Worm (Caenorhabditis elegans) whole organism, L1 larva: ENCODE data around the gene srt-47.

Experiments
- C04F5.9 ChIP-seq: sonication (generic microtip); optimal IDR thresholded peaks from 2 replicates; lab custom pipeline; 2016; ENCODE audit warnings: missing genetic modification characterization, missing compliant biosample characterization
- F16B12.6 ChIP-seq: fragments of 150-350 bp; optimal IDR thresholded peaks from 2 replicates; lab custom pipeline; 2014; ENCODE audit warnings: missing biosample characterization, missing genetic modification characterization
- Y116A8C.19 ChIP-seq: sonication (generic microtip); optimal IDR thresholded peaks from 2 replicates; lab custom pipeline; 2016; ENCODE audit warnings: missing compliant biosample characterization, missing genetic modification characterization, borderline replicate concordance
- aha-1 ChIP-seq: fragments of 150-350 bp; optimal IDR thresholded peaks from 2 replicates; lab custom pipeline; 2014; ENCODE audit warnings: missing biosample characterization, missing genetic modification characterization
- blmp-1 ChIP-seq: fragments of 150-350 bp; optimal IDR thresholded peaks from 2 replicates; lab custom pipeline; 2014; ENCODE audit warnings: missing biosample characterization, missing genetic modification characterization
- ceh-82 ChIP-seq, 3 experiments: fragments of 150-350 bp in 1 of 3; sonication (generic microtip) in 2 of 3; optimal IDR thresholded peaks; 2 replicates each; lab custom pipeline; 2014 to 2017; ENCODE audit warnings: missing biosample characterization in 3 of 3, missing genetic modification characterization in 3 of 3
- dpl-1 ChIP-seq, 3 experiments: fragments of 150-350 bp in 2 of 3; sonication (generic microtip) in 1 of 3; optimal IDR thresholded peaks; 2 replicates each; lab custom pipeline; 2014 to 2017; ENCODE audit warnings: missing biosample characterization in 3 of 3, missing genetic modification characterization in 3 of 3, missing genetic modification reagents in 3 of 3
- efl-1 ChIP-seq, 4 experiments: fragments of 150-350 bp; optimal IDR thresholded peaks in 3 of 4; peaks in 1 of 4; 1 replicate in 1 of 4; 2 replicates in 3 of 4; lab custom pipeline; 2014; ENCODE audit warnings: missing biosample characterization in 2 of 4, missing genetic modification characterization in 2 of 4, missing genetic modification reagents in 2 of 4
- efl-3 ChIP-seq: fragments of 200-800 bp; sonication (Bioruptor generic); optimal IDR thresholded peaks from 2 replicates; lab custom pipeline; 2018; ENCODE audit warnings: mild to moderate bottlenecking, missing genetic modification characterization, missing compliant biosample characterization
- egl-13 ChIP-seq: sonication (generic microtip); optimal IDR thresholded peaks from 2 replicates; lab custom pipeline; 2016; ENCODE audit warnings: missing genotype, missing genetic modification reagents, missing genetic modification characterization, missing compliant biosample characterization
- egl-27 ChIP-seq, 2 experiments: fragments of 150-350 bp in 1 of 2; sonication (generic microtip); optimal IDR thresholded peaks; 3 replicates each; lab custom pipeline; 2017 to 2018; ENCODE audit warnings: missing biosample characterization in 2 of 2, missing genetic modification characterization in 2 of 2, missing genetic modification reagents in 2 of 2
- elt-2 ChIP-seq: sonication (generic microtip); optimal IDR thresholded peaks from 2 replicates; lab custom pipeline; 2016; ENCODE audit warnings: missing genetic modification characterization, mild to moderate bottlenecking, inconsistent platforms, missing compliant biosample characterization, missing genetic modification reagents
- elt-3 ChIP-seq, 6 experiments: fragments of 150-350 bp in 1 of 6; sonication (generic microtip); optimal IDR thresholded peaks; 2 replicates each; lab custom pipeline; 2017 to 2018; ENCODE audit warnings: missing biosample characterization in 6 of 6, missing genetic modification characterization in 6 of 6, inconsistent platforms in 1 of 6
- ets-5 ChIP-seq: fragments of 200-800 bp; sonication (Bioruptor generic); IDR thresholded peaks from 2 replicates; pipeline ENCODE4 v1.3.6; 2022; ENCODE audit warnings: missing genetic modification characterization, missing compliant biosample characterization
- fos-1 ChIP-seq: fragments of 150-350 bp; optimal IDR thresholded peaks from 2 replicates; lab custom pipeline; 2014; ENCODE audit warnings: missing biosample characterization, missing genetic modification characterization
- grh-1 ChIP-seq: fragments of 200-800 bp; sonication (Bioruptor generic); IDR thresholded peaks from 2 replicates; pipeline ENCODE4 v1.3.6; 2022; ENCODE audit warnings: missing genetic modification reagents, missing genetic modification characterization, missing compliant biosample characterization
- hlh-17 ChIP-seq: fragments of 200-800 bp; sonication (Bioruptor generic); optimal IDR thresholded peaks from 2 replicates; lab custom pipeline; 2018; ENCODE audit warnings: missing genetic modification characterization, mild to moderate bottlenecking, missing compliant biosample characterization, moderate library complexity, borderline replicate concordance
- hlh-4 ChIP-seq: sonication (generic microtip); optimal IDR thresholded peaks from 2 replicates; lab custom pipeline; 2016; ENCODE audit warnings: mild to moderate bottlenecking, missing genetic modification characterization, missing compliant biosample characterization
- jun-1 ChIP-seq: fragments of 150-350 bp; optimal IDR thresholded peaks from 2 replicates; lab custom pipeline; 2014; ENCODE audit warnings: missing biosample characterization, missing genetic modification reagents, missing genetic modification characterization
- lin-35 ChIP-seq, 2 experiments: fragments of 150-350 bp; optimal IDR thresholded peaks; 2 replicates each; lab custom pipeline; 2014; ENCODE audit warnings: missing biosample characterization in 2 of 2, missing genetic modification characterization in 2 of 2, missing genetic modification reagents in 2 of 2
- lin-39 ChIP-seq: fragments of 150-350 bp; optimal IDR thresholded peaks from 2 replicates; lab custom pipeline; 2014; ENCODE audit warnings: missing biosample characterization, missing genetic modification reagents, missing genetic modification characterization
- lir-3 ChIP-seq: sonication (generic microtip); optimal IDR thresholded peaks from 2 replicates; lab custom pipeline; 2016; ENCODE audit warnings: mild to moderate bottlenecking, missing genetic modification characterization, moderate library complexity, missing compliant biosample characterization; ENCODE audit not compliant: poor library complexity
- lsy-2 ChIP-seq, 2 experiments: fragments of 150-350 bp; optimal IDR thresholded peaks; 2 replicates each; lab custom pipeline; 2014; ENCODE audit warnings: missing biosample characterization in 2 of 2, missing genetic modification characterization in 2 of 2
- mef-2 ChIP-seq: fragments of 150-350 bp; optimal IDR thresholded peaks from 2 replicates; lab custom pipeline; 2014; ENCODE audit warnings: missing biosample characterization, missing genetic modification characterization
- mep-1 ChIP-seq: fragments of 150-350 bp; optimal IDR thresholded peaks from 2 replicates; lab custom pipeline; 2014; ENCODE audit warnings: missing biosample characterization, missing genetic modification characterization
- nhr-11 ChIP-seq: fragments of 150-350 bp; optimal IDR thresholded peaks from 2 replicates; lab custom pipeline; 2014; ENCODE audit warnings: missing biosample characterization, missing genetic modification characterization
- nhr-12 ChIP-seq: sonication (generic microtip); optimal IDR thresholded peaks from 2 replicates; lab custom pipeline; 2017; ENCODE audit warnings: missing biosample characterization, missing genetic modification characterization
- nhr-237 ChIP-seq: fragments of 150-350 bp; optimal IDR thresholded peaks from 2 replicates; lab custom pipeline; 2014; ENCODE audit warnings: missing biosample characterization, missing genetic modification characterization
- nhr-47 ChIP-seq: sonication (generic microtip); optimal IDR thresholded peaks from 2 replicates; lab custom pipeline; 2016; ENCODE audit warnings: mild to moderate bottlenecking, missing genetic modification characterization, moderate library complexity, missing compliant biosample characterization
- nhr-71 ChIP-seq: sonication (generic microtip); optimal IDR thresholded peaks from 2 replicates; lab custom pipeline; 2016; ENCODE audit warnings: mild to moderate bottlenecking, missing genetic modification characterization, moderate library complexity, missing compliant biosample characterization
- nhr-77 ChIP-seq: fragments of 150-350 bp; optimal IDR thresholded peaks from 2 replicates; lab custom pipeline; 2014; ENCODE audit warnings: missing biosample characterization, missing genetic modification characterization
- nhr-84 ChIP-seq: sonication (generic microtip); optimal IDR thresholded peaks from 2 replicates; lab custom pipeline; 2017; ENCODE audit warnings: missing biosample characterization, missing genetic modification characterization
- nhr-85 ChIP-seq: sonication (generic microtip); peaks from one replicate; lab custom pipeline; 2016; ENCODE audit warnings: missing genetic modification characterization, inconsistent platforms, missing compliant biosample characterization
- pag-3 ChIP-seq: sonication (generic microtip); optimal IDR thresholded peaks from 2 replicates; lab custom pipeline; 2017; ENCODE audit warnings: missing genetic modification characterization, mild to moderate bottlenecking, missing compliant biosample characterization, antibody characterized with exemption, borderline replicate concordance; ENCODE audit not compliant: insufficient read depth
- pax-3 ChIP-seq: fragments of 200-800 bp; sonication (Bioruptor generic); optimal IDR thresholded peaks from 2 replicates; lab custom pipeline; 2018; ENCODE audit warnings: mild to moderate bottlenecking, missing genetic modification characterization, moderate library complexity, missing compliant biosample characterization
- skn-1 ChIP-seq: fragments of 150-350 bp; optimal IDR thresholded peaks from 2 replicates; lab custom pipeline; 2014; ENCODE audit warnings: missing biosample characterization, missing genetic modification characterization
- snpc-4 ChIP-seq: fragments of 150-350 bp; optimal IDR thresholded peaks from 2 replicates; lab custom pipeline; 2014; ENCODE audit warnings: missing biosample characterization, missing genetic modification characterization
- sox-4 ChIP-seq: sonication (generic microtip); optimal IDR thresholded peaks from 2 replicates; lab custom pipeline; 2016; ENCODE audit warnings: missing genetic modification characterization, missing compliant biosample characterization
- sptf-1 ChIP-seq: fragments of 150-350 bp; optimal IDR thresholded peaks from 2 replicates; lab custom pipeline; 2014; ENCODE audit warnings: missing biosample characterization, missing genetic modification characterization
- tbx-2 ChIP-seq: sonication (generic microtip); optimal IDR thresholded peaks from 2 replicates; lab custom pipeline; 2016; ENCODE audit warnings: missing genetic modification characterization, missing compliant biosample characterization
- unc-30 ChIP-seq: sonication (generic microtip); optimal IDR thresholded peaks from 2 replicates; lab custom pipeline; 2017; ENCODE audit warnings: missing biosample characterization, missing genetic modification characterization
- unc-86 ChIP-seq: sonication (generic microtip); optimal IDR thresholded peaks from 2 replicates; lab custom pipeline; 2016; ENCODE audit warnings: missing genetic modification characterization, missing compliant biosample characterization
- unc-98 ChIP-seq: fragments of 200-800 bp; sonication (Bioruptor generic); IDR thresholded peaks from 2 replicates; pipeline ENCODE4 v1.3.6; 2022; ENCODE audit warnings: missing genetic modification characterization, missing compliant biosample characterization
- zag-1 ChIP-seq: fragments of 150-350 bp; optimal IDR thresholded peaks from 2 replicates; lab custom pipeline; 2014; ENCODE audit warnings: missing biosample characterization, missing genetic modification characterization
- zip-4 ChIP-seq: fragments of 200-800 bp; sonication (Bioruptor generic); optimal IDR thresholded peaks from 2 replicates; lab custom pipeline; 2018; ENCODE audit warnings: mild to moderate bottlenecking, missing genetic modification characterization, moderate library complexity, missing compliant biosample characterization
- ztf-11 ChIP-seq, 2 experiments: sonication (generic microtip); optimal IDR thresholded peaks; 2 replicates each; lab custom pipeline; 2016 to 2017; ENCODE audit warnings: missing genetic modification characterization in 2 of 2, missing biosample characterization in 1 of 2, missing compliant biosample characterization in 1 of 2

Gene srt-47

ce11 chrIV:15038821-15039220, 14.3 kb downstream of the srt-47 start:
- TF ChIP-seq efl-1 (optimal IDR thresholded peaks at IDR 0.05; lab: Kevin White, UChicago), result no peak
- TF ChIP-seq efl-1 (GFP tag; optimal IDR thresholded peaks at IDR 0.05 in 1 of 2; lab: Kevin White, UChicago), result peak in 1 of 2 experiments; percentile 53
- no peak for TF ChIP-seq pag-3 (tag; lab: Kevin White, UChicago)

- no peak for TF ChIP-seq egl-13 (tag; lab: Kevin White, UChicago)
- TF ChIP-seq unc-30 (tag; lab: Kevin White, UChicago), result no peak
- no peak for TF ChIP-seq Y116A8C.19 (tag; lab: Kevin White, UChicago)
- TF ChIP-seq elt-2 (tag; lab: Kevin White, UChicago), result no peak
- no peak for TF ChIP-seq dpl-1 (GFP tag; optimal IDR thresholded peaks at IDR 0.05; lab: Kevin White, UChicago)
- TF ChIP-seq nhr-11 (tag; lab: Kevin White, UChicago), result no peak
- TF ChIP-seq ztf-11 (tag; optimal IDR thresholded peaks at IDR 0.05; lab: Kevin White, UChicago), result no peak
- TF ChIP-seq efl-1 (optimal IDR thresholded peaks at IDR 0.05; lab: Kevin White, UChicago), result no peak
- peak in 1 of 2 experiments; percentile 81 for TF ChIP-seq efl-1 (GFP tag; optimal IDR thresholded peaks at IDR 0.05 in 1 of 2; lab: Kevin White, UChicago)
Measured at ce11 chrIV:15037492-15037891, 15.7 kb downstream of the srt-47 start.

- no peak for TF ChIP-seq lin-39 (tag; lab: Kevin White, UChicago)
- TF ChIP-seq fos-1 (tag; lab: Kevin White, UChicago), result no peak
- TF ChIP-seq nhr-12 (tag; lab: Kevin White, UChicago), result no peak
- no peak for TF ChIP-seq sptf-1 (tag; lab: Kevin White, UChicago)
- TF ChIP-seq ets-5, result no peak
- peak; percentile 61 for TF ChIP-seq tbx-2 (tag; lab: Kevin White, UChicago)
- TF ChIP-seq unc-98, result no peak
- TF ChIP-seq elt-3 (tag; optimal IDR thresholded peaks at IDR 0.05; lab: Kevin White, UChicago), result peak in 1 of 6 experiments; percentile 75
- TF ChIP-seq efl-3 (GFP tag; lab: Kevin White, UChicago), result no peak
- TF ChIP-seq hlh-17 (GFP tag; lab: Kevin White, UChicago), result no peak
- TF ChIP-seq lin-35 (GFP tag; optimal IDR thresholded peaks at IDR 0.05; lab: Kevin White, UChicago), result peak; percentile 94 to 96
- TF ChIP-seq hlh-4 (tag; lab: Kevin White, UChicago), result no peak
- TF ChIP-seq sox-4, result no peak
- TF ChIP-seq elt-2 (tag; lab: Kevin White, UChicago), result no peak
- TF ChIP-seq C04F5.9 (tag; lab: Kevin White, UChicago), result no peak
- peak; percentile 61 for TF ChIP-seq F16B12.6 (tag; lab: Kevin White, UChicago)
- peak; percentile 93 to 97 for TF ChIP-seq efl-1 (optimal IDR thresholded peaks at IDR 0.05; lab: Kevin White, UChicago)
- TF ChIP-seq efl-1 (GFP tag; optimal IDR thresholded peaks at IDR 0.05 in 1 of 2; lab: Kevin White, UChicago), result peak; percentile 95 to 99
- TF ChIP-seq skn-1, result peak; percentile 76
- TF ChIP-seq nhr-71, result peak; percentile 73
- TF ChIP-seq grh-1 (GFP tag; lab: Robert Waterston, UW), result no peak
- no peak for TF ChIP-seq aha-1 (tag; lab: Kevin White, UChicago)
- TF ChIP-seq snpc-4 (tag; lab: Kevin White, UChicago), result no peak
- TF ChIP-seq nhr-11 (tag; lab: Kevin White, UChicago), result no peak
- peak; percentile 16 for TF ChIP-seq nhr-85 (tag; lab: Kevin White, UChicago)
- peak; percentile 16 for TF ChIP-seq egl-13 (tag; lab: Kevin White, UChicago)
- TF ChIP-seq lsy-2 (tag; optimal IDR thresholded peaks at IDR 0.05; lab: Kevin White, UChicago), result peak; percentile 71 to 89
- TF ChIP-seq nhr-237 (tag; lab: Kevin White, UChicago), result peak; percentile 29
- TF ChIP-seq zag-1 (tag; lab: Kevin White, UChicago), result no peak
- TF ChIP-seq ceh-82 (tag; optimal IDR thresholded peaks at IDR 0.05; lab: Kevin White, UChicago), result peak in 2 of 3 experiments; percentile 47 to 62
- TF ChIP-seq jun-1, result peak; percentile 20
- TF ChIP-seq Y116A8C.19 (tag; lab: Kevin White, UChicago), result no peak
- TF ChIP-seq nhr-84 (tag; lab: Kevin White, UChicago), result no peak
- peak; percentile 21 for TF ChIP-seq nhr-77 (tag; lab: Kevin White, UChicago)
- TF ChIP-seq unc-86 (tag; lab: Kevin White, UChicago), result peak; percentile 8
- no peak for TF ChIP-seq lir-3
- no peak for TF ChIP-seq mef-2
- TF ChIP-seq zip-4 (GFP tag; lab: Kevin White, UChicago), result no peak
- TF ChIP-seq pax-3 (tag; lab: Kevin White, UChicago), result no peak
- TF ChIP-seq nhr-47 (tag; lab: Kevin White, UChicago), result peak; percentile 65
- peak; percentile 57 for TF ChIP-seq blmp-1 (tag; lab: Kevin White, UChicago)
- no peak for TF ChIP-seq egl-27 (tag; optimal IDR thresholded peaks at IDR 0.05; lab: Kevin White, UChicago)
- TF ChIP-seq mep-1 (tag; lab: Kevin White, UChicago), result peak; percentile 84
Measured at ce11 chrIV:15036974-15037373, 16.2 kb downstream of the srt-47 start, which contains the start of gene eef-1B.2. eef-1B.2 (plus strand) TSS chrIV:15037331.
